Worm (Caenorhabditis elegans) whole organism, L4/young adult: ENCODE data around the gene B0563.8.

Experiments
- W03F9.2 ChIP-seq: fragments of 150-350 bp; optimal IDR thresholded peaks from 2 replicates; lab custom pipeline; 2014; ENCODE audit warnings: missing biosample characterization, missing genetic modification characterization
- dao-5 ChIP-seq: sonication (generic microtip); optimal IDR thresholded peaks from 2 replicates; lab custom pipeline; 2016; ENCODE audit warnings: missing genotype, missing genetic modification characterization, moderate library complexity, missing compliant biosample characterization
- him-1 ChIP-seq: sonication (generic microtip); optimal IDR thresholded peaks from 2 replicates; lab custom pipeline; 2016; ENCODE audit warnings: missing genotype, missing genetic modification reagents, missing genetic modification characterization, missing compliant biosample characterization

B0563.8 gene

DNA sequence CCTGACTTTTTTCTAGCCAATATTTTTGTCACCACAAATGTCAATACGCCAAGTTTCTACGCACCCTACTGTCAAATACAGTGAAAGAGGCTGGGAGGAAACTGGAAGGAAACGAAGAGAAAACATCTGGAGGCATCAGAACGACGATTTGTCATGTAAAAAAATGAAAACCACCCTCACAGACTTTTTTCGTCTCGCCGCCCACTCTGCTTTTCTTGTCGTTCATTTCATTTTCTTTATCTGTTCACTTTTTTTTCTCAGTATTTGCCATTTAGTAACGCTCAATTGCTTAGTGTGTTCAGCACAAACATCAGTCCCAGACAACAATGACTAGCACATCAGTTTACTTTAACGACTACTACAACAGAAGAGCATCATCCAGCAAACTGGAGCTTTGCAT is 28.5 kb downstream of the B0563.8 start, which contains the start of gene B0563.5:
Gene B0563.5, plus strand, starts transcription at position 301 of the 400 bp plus-strand sequence.
- TF ChIP-seq W03F9.2 (tag; lab: Kevin White, UChicago) (no peak), dao-5 (tag; lab: Kevin White, UChicago) (no peak), him-1 (no peak)

DNA sequence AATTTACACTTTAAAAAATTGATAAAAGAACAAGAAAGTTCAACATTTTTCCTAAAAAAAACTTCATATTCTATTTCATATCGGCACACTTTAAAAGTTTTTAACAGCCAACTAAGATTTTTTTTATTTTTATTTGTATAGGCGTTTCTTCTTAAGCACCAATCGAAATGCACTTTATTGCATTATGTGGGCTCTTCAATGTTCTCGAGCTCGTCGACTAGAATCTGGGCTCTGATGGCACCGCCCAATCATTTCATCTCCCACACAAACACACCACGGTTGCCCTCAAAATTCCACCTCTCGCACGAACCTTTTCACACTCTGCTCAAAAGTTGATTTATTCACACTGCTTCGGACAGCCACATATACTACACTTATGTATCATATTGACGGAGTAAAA is 36.9 kb downstream of the B0563.8 start, which contains the start of gene B0563.6:
Gene B0563.6, plus strand, starts transcription at position 301 of the 400 bp plus-strand sequence.
- TF ChIP-seq dao-5 (tag; lab: Kevin White, UChicago) (no peak), him-1 (no peak), W03F9.2 (tag; lab: Kevin White, UChicago) (no peak)
